Worm (Caenorhabditis elegans) whole organism, L2 larva: Measurements from ENCODE around the gene tba-8.

Experiments used
- ZK546.5 ChIP-seq: sonication (generic microtip); optimal IDR thresholded peaks from 2 replicates; lab custom pipeline; 2017; ENCODE audit warnings: missing biosample characterization, missing genetic modification characterization
- ama-1 ChIP-seq: fragments of 150-350 bp; optimal IDR thresholded peaks from 2 replicates; lab custom pipeline; 2018; ENCODE audit warnings: inconsistent platforms
- ceh-82 ChIP-seq: fragments of 150-350 bp; optimal IDR thresholded peaks from 2 replicates; lab custom pipeline; 2014; ENCODE audit warnings: missing biosample characterization, missing genetic modification characterization
- dmd-4 ChIP-seq: sonication (generic microtip); optimal IDR thresholded peaks from 2 replicates; lab custom pipeline; 2017; ENCODE audit warnings: missing biosample characterization, missing genetic modification characterization
- lin-13 ChIP-seq: fragments of 150-350 bp; optimal IDR thresholded peaks from 2 replicates; lab custom pipeline; 2014; ENCODE audit warnings: missing biosample characterization, missing genetic modification reagents, missing genetic modification characterization
- mab-5 ChIP-seq: fragments of 150-350 bp; optimal IDR thresholded peaks from 2 replicates; lab custom pipeline; 2014; ENCODE audit warnings: missing biosample characterization, missing genetic modification characterization
- nhr-129 ChIP-seq: fragments of 150-350 bp; optimal IDR thresholded peaks from 2 replicates; lab custom pipeline; 2014; ENCODE audit warnings: missing biosample characterization, missing genetic modification characterization
- nhr-21 ChIP-seq: fragments of 150-350 bp; optimal IDR thresholded peaks from 2 replicates; lab custom pipeline; 2014; ENCODE audit warnings: missing biosample characterization, missing genetic modification characterization
- nhr-6 ChIP-seq: fragments of 150-350 bp; optimal IDR thresholded peaks from 2 replicates; lab custom pipeline; 2014; ENCODE audit warnings: missing biosample characterization, missing genetic modification characterization
- nhr-77 ChIP-seq: fragments of 150-350 bp; optimal IDR thresholded peaks from 2 replicates; lab custom pipeline; 2014; ENCODE audit warnings: missing biosample characterization, missing genetic modification characterization
- skn-1 ChIP-seq: sonication (generic microtip); optimal IDR thresholded peaks from 2 replicates; lab custom pipeline; 2017; ENCODE audit warnings: missing biosample characterization, missing genetic modification characterization
- unc-62 ChIP-seq: fragments of 150-350 bp; optimal IDR thresholded peaks from 2 replicates; lab custom pipeline; 2014; ENCODE audit warnings: missing biosample characterization, missing genetic modification reagents, missing genetic modification characterization
- zag-1 ChIP-seq: fragments of 150-350 bp; optimal IDR thresholded peaks from 2 replicates; lab custom pipeline; 2014; ENCODE audit warnings: missing biosample characterization, missing genetic modification characterization
- ztf-4 ChIP-seq: fragments of 150-350 bp; optimal IDR thresholded peaks from 2 replicates; lab custom pipeline; 2014; ENCODE audit warnings: missing biosample characterization, missing genetic modification characterization

- peak; percentile 26 for TF ChIP-seq zag-1 (tag; lab: Kevin White, UChicago)
- no peak for TF ChIP-seq ama-1 (lab: Kevin White, UChicago)
- TF ChIP-seq nhr-77 (tag; lab: Kevin White, UChicago): no peak
- TF ChIP-seq nhr-129 (tag; lab: Kevin White, UChicago): peak; percentile 81
- TF ChIP-seq skn-1 (tag; lab: Kevin White, UChicago): no peak
- TF ChIP-seq lin-13: peak; percentile 62
- no peak for TF ChIP-seq ztf-4
- TF ChIP-seq nhr-21 (tag; lab: Kevin White, UChicago): no peak
- peak; percentile 31 for TF ChIP-seq mab-5
- no peak for TF ChIP-seq nhr-6 (tag; lab: Kevin White, UChicago)
- no peak for TF ChIP-seq dmd-4 (tag; lab: Kevin White, UChicago)
- no peak for TF ChIP-seq ceh-82
- TF ChIP-seq unc-62: no peak
- no peak for TF ChIP-seq ZK546.5 (tag; lab: Kevin White, UChicago)
Measured at ce11 chrX:9441512-9441911, 16.6 kb downstream of the tba-8 start, which contains the start of gene memb-1.
